Worm (Caenorhabditis elegans) whole organism, L1 larva: ENCODE results near the gene cytb-5.1.

Experiments used
- C04F5.9 ChIP-seq: sonication (generic microtip); optimal IDR thresholded peaks from 2 replicates; lab custom pipeline; 2016; ENCODE audit warnings: missing genetic modification characterization, missing compliant biosample characterization
- C34B4.2 ChIP-seq: sonication (generic microtip); optimal IDR thresholded peaks from 2 replicates; lab custom pipeline; 2017; ENCODE audit warnings: mild to moderate bottlenecking, missing genetic modification characterization, missing compliant biosample characterization
- F16B12.6 ChIP-seq: fragments of 150-350 bp; optimal IDR thresholded peaks from 2 replicates; lab custom pipeline; 2014; ENCODE audit warnings: missing biosample characterization, missing genetic modification characterization
- Y116A8C.19 ChIP-seq: sonication (generic microtip); optimal IDR thresholded peaks from 2 replicates; lab custom pipeline; 2016; ENCODE audit warnings: missing compliant biosample characterization, missing genetic modification characterization, borderline replicate concordance
- aha-1 ChIP-seq: fragments of 150-350 bp; optimal IDR thresholded peaks from 2 replicates; lab custom pipeline; 2014; ENCODE audit warnings: missing biosample characterization, missing genetic modification characterization
- alr-1 ChIP-seq: fragments of 200-800 bp; sonication (Bioruptor generic); optimal IDR thresholded peaks from 2 replicates; lab custom pipeline; 2018; ENCODE audit warnings: borderline replicate concordance, mild to moderate bottlenecking, missing genetic modification characterization, missing compliant biosample characterization
- aly-2 ChIP-seq: fragments of 150-350 bp; optimal IDR thresholded peaks from 2 replicates; lab custom pipeline; 2014; ENCODE audit warnings: missing biosample characterization, missing genetic modification characterization
- blmp-1 ChIP-seq: fragments of 150-350 bp; optimal IDR thresholded peaks from 2 replicates; lab custom pipeline; 2014; ENCODE audit warnings: missing biosample characterization, missing genetic modification characterization
- ceh-8 ChIP-seq: fragments of 200-800 bp; sonication (Bioruptor generic); optimal IDR thresholded peaks from 2 replicates; lab custom pipeline; 2018; ENCODE audit warnings: mild to moderate bottlenecking, missing genetic modification characterization, moderate library complexity, missing compliant biosample characterization
- ceh-82 ChIP-seq, 3 experiments: fragments of 150-350 bp in 1 of 3; sonication (generic microtip) in 2 of 3; optimal IDR thresholded peaks; 2 replicates each; lab custom pipeline; 2014 to 2017; ENCODE audit warnings: missing biosample characterization in 3 of 3, missing genetic modification characterization in 3 of 3
- ceh-88 ChIP-seq: fragments of 200-800 bp; sonication (Bioruptor generic); IDR thresholded peaks from 2 replicates; pipeline ENCODE4 v1.3.6; 2022; ENCODE audit warnings: missing genetic modification characterization, missing compliant biosample characterization
- ceh-90 ChIP-seq: sonication (generic microtip); optimal IDR thresholded peaks from 2 replicates; lab custom pipeline; 2016; ENCODE audit warnings: missing genetic modification characterization, missing compliant biosample characterization
- dpl-1 ChIP-seq, 3 experiments: fragments of 150-350 bp in 2 of 3; sonication (generic microtip) in 1 of 3; optimal IDR thresholded peaks; 2 replicates each; lab custom pipeline; 2014 to 2017; ENCODE audit warnings: missing biosample characterization in 3 of 3, missing genetic modification characterization in 3 of 3, missing genetic modification reagents in 3 of 3
- egl-13 ChIP-seq: sonication (generic microtip); optimal IDR thresholded peaks from 2 replicates; lab custom pipeline; 2016; ENCODE audit warnings: missing genotype, missing genetic modification reagents, missing genetic modification characterization, missing compliant biosample characterization
- egl-27 ChIP-seq, 2 experiments: fragments of 150-350 bp in 1 of 2; sonication (generic microtip); optimal IDR thresholded peaks; 3 replicates each; lab custom pipeline; 2017 to 2018; ENCODE audit warnings: missing biosample characterization in 2 of 2, missing genetic modification characterization in 2 of 2, missing genetic modification reagents in 2 of 2
- elt-2 ChIP-seq: sonication (generic microtip); optimal IDR thresholded peaks from 2 replicates; lab custom pipeline; 2016; ENCODE audit warnings: missing genetic modification characterization, mild to moderate bottlenecking, inconsistent platforms, missing compliant biosample characterization, missing genetic modification reagents
- elt-3 ChIP-seq, 6 experiments: fragments of 150-350 bp in 1 of 6; sonication (generic microtip); optimal IDR thresholded peaks; 2 replicates each; lab custom pipeline; 2017 to 2018; ENCODE audit warnings: missing biosample characterization in 6 of 6, missing genetic modification characterization in 6 of 6, inconsistent platforms in 1 of 6
- ets-5 ChIP-seq: fragments of 200-800 bp; sonication (Bioruptor generic); IDR thresholded peaks from 2 replicates; pipeline ENCODE4 v1.3.6; 2022; ENCODE audit warnings: missing genetic modification characterization, missing compliant biosample characterization
- grh-1 ChIP-seq: fragments of 200-800 bp; sonication (Bioruptor generic); IDR thresholded peaks from 2 replicates; pipeline ENCODE4 v1.3.6; 2022; ENCODE audit warnings: missing genetic modification reagents, missing genetic modification characterization, missing compliant biosample characterization
- hlh-17 ChIP-seq: fragments of 200-800 bp; sonication (Bioruptor generic); optimal IDR thresholded peaks from 2 replicates; lab custom pipeline; 2018; ENCODE audit warnings: missing genetic modification characterization, mild to moderate bottlenecking, missing compliant biosample characterization, moderate library complexity, borderline replicate concordance
- hlh-4 ChIP-seq: sonication (generic microtip); optimal IDR thresholded peaks from 2 replicates; lab custom pipeline; 2016; ENCODE audit warnings: mild to moderate bottlenecking, missing genetic modification characterization, missing compliant biosample characterization
- irx-1 ChIP-seq: sonication (generic microtip); optimal IDR thresholded peaks from 2 replicates; lab custom pipeline; 2016; ENCODE audit warnings: missing genetic modification characterization, missing compliant biosample characterization
- lin-14 ChIP-seq: fragments of 200-800 bp; sonication (Bioruptor generic); optimal IDR thresholded peaks from 2 replicates; lab custom pipeline; 2018; ENCODE audit warnings: mild to moderate bottlenecking, missing genetic modification characterization, moderate library complexity, missing compliant biosample characterization
- lin-15B ChIP-seq: fragments of 150-350 bp; sonication (generic microtip); optimal IDR thresholded peaks from 3 replicates; lab custom pipeline; 2014; ENCODE audit warnings: missing biosample characterization, missing genetic modification characterization
- lin-35 ChIP-seq, 2 experiments: fragments of 150-350 bp; optimal IDR thresholded peaks; 2 replicates each; lab custom pipeline; 2014; ENCODE audit warnings: missing biosample characterization in 2 of 2, missing genetic modification characterization in 2 of 2, missing genetic modification reagents in 2 of 2
- lir-3 ChIP-seq: sonication (generic microtip); optimal IDR thresholded peaks from 2 replicates; lab custom pipeline; 2016; ENCODE audit warnings: mild to moderate bottlenecking, missing genetic modification characterization, moderate library complexity, missing compliant biosample characterization; ENCODE audit not compliant: poor library complexity
- lsy-2 ChIP-seq, 2 experiments: fragments of 150-350 bp; optimal IDR thresholded peaks; 2 replicates each; lab custom pipeline; 2014; ENCODE audit warnings: missing biosample characterization in 2 of 2, missing genetic modification characterization in 2 of 2
- mdl-1 ChIP-seq, 2 experiments: fragments of 150-350 bp; optimal IDR thresholded peaks; 2 replicates each; lab custom pipeline; 2014 to 2017; ENCODE audit warnings: missing biosample characterization in 2 of 2, missing genetic modification characterization in 2 of 2, inconsistent platforms in 1 of 2
- nhr-12 ChIP-seq: sonication (generic microtip); optimal IDR thresholded peaks from 2 replicates; lab custom pipeline; 2017; ENCODE audit warnings: missing biosample characterization, missing genetic modification characterization
- nhr-19 ChIP-seq: fragments of 200-800 bp; sonication (Bioruptor generic); conservative IDR thresholded peaks from 2 replicates; pipeline ENCODE4 v1.3.6; 2022; ENCODE audit warnings: missing genetic modification characterization, missing compliant biosample characterization
- nhr-20 ChIP-seq: sonication (generic microtip); optimal IDR thresholded peaks from 2 replicates; lab custom pipeline; 2016; ENCODE audit warnings: mild to moderate bottlenecking, missing genetic modification characterization, missing compliant biosample characterization
- nhr-28 ChIP-seq: fragments of 150-350 bp; optimal IDR thresholded peaks from 2 replicates; lab custom pipeline; 2014; ENCODE audit warnings: missing biosample characterization, missing genetic modification characterization
- nhr-71 ChIP-seq: sonication (generic microtip); optimal IDR thresholded peaks from 2 replicates; lab custom pipeline; 2016; ENCODE audit warnings: mild to moderate bottlenecking, missing genetic modification characterization, moderate library complexity, missing compliant biosample characterization
- pqm-1 ChIP-seq: sonication (generic microtip); optimal IDR thresholded peaks from 3 replicates; lab custom pipeline; 2017; ENCODE audit warnings: missing biosample characterization, missing genetic modification characterization
- sox-4 ChIP-seq: sonication (generic microtip); optimal IDR thresholded peaks from 2 replicates; lab custom pipeline; 2016; ENCODE audit warnings: missing genetic modification characterization, missing compliant biosample characterization
- sptf-1 ChIP-seq: fragments of 150-350 bp; optimal IDR thresholded peaks from 2 replicates; lab custom pipeline; 2014; ENCODE audit warnings: missing biosample characterization, missing genetic modification characterization
- unc-98 ChIP-seq: fragments of 200-800 bp; sonication (Bioruptor generic); IDR thresholded peaks from 2 replicates; pipeline ENCODE4 v1.3.6; 2022; ENCODE audit warnings: missing genetic modification characterization, missing compliant biosample characterization
- vab-15 ChIP-seq: sonication (generic microtip); optimal IDR thresholded peaks from 2 replicates; lab custom pipeline; 2017; ENCODE audit warnings: missing genotype, mild to moderate bottlenecking, missing genetic modification characterization, missing compliant biosample characterization
- ztf-4 ChIP-seq: fragments of 150-350 bp; optimal IDR thresholded peaks from 2 replicates; lab custom pipeline; 2014; ENCODE audit warnings: missing biosample characterization, missing genetic modification characterization

Gene cytb-5.1

ce11 chrX:14029392-14029791 lies 27.7 kb downstream of the cytb-5.1 start:
- TF ChIP-seq Y116A8C.19 (tag; lab: Kevin White, UChicago): no peak
- no peak for TF ChIP-seq irx-1
- TF ChIP-seq pqm-1 (tag; lab: Kevin White, UChicago): no peak
- TF ChIP-seq unc-98 (GFP tag; lab: Robert Waterston, UW): no peak
- TF ChIP-seq nhr-20: no peak

ce11 chrX:14029872-14030271 lies 28.1 kb downstream of the cytb-5.1 start:
- TF ChIP-seq ceh-90: no peak
- no peak for TF ChIP-seq ets-5 (GFP tag; lab: Robert Waterston, UW)
- no peak for TF ChIP-seq sox-4 (tag; lab: Kevin White, UChicago)
- TF ChIP-seq dpl-1 (GFP tag; optimal IDR thresholded peaks at IDR 0.05; lab: Kevin White, UChicago): no peak
- TF ChIP-seq unc-98 (GFP tag; lab: Robert Waterston, UW): no peak

- TF ChIP-seq hlh-4 (tag; lab: Kevin White, UChicago) (no peak), nhr-19 (GFP tag; lab: Robert Waterston, UW) (0 out of 2 replicates have a peak, but pooled peaks have one; percentile 18), lin-35 (GFP tag; optimal IDR thresholded peaks at IDR 0.05; lab: Kevin White, UChicago) (peak in 1 of 2 experiments; percentile 14), egl-27 (tag; optimal IDR thresholded peaks at IDR 0.05; lab: Kevin White, UChicago) (no peak)
Measured at ce11 chrX:14030524-14030923, 28.8 kb downstream of the cytb-5.1 start.

- TF ChIP-seq lsy-2 (tag; optimal IDR thresholded peaks at IDR 0.05; lab: Kevin White, UChicago) (no peak), ceh-88 (no peak), ztf-4 (no peak), C04F5.9 (tag; lab: Kevin White, UChicago) (no peak), alr-1 (no peak), aly-2 (tag; lab: Kevin White, UChicago) (no peak), aha-1 (tag; lab: Kevin White, UChicago) (no peak), nhr-12 (no peak), blmp-1 (tag; lab: Kevin White, UChicago) (no peak), Y116A8C.19 (tag; lab: Kevin White, UChicago) (no peak), lin-15B (no peak), nhr-19 (GFP tag; lab: Robert Waterston, UW) (no peak), grh-1 (GFP tag; lab: Robert Waterston, UW) (no peak)
Measured at ce11 chrX:14033494-14033893, 31.8 kb downstream of the cytb-5.1 start, which contains the start of gene arrd-25. Gene arrd-25 (plus strand): TSS chrX:14033794.

- TF ChIP-seq vab-15 (tag; lab: Kevin White, UChicago) (no peak), elt-2 (tag; lab: Kevin White, UChicago) (no peak), egl-13 (tag; lab: Kevin White, UChicago) (no peak)
Measured at ce11 chrX:14039293-14039692, 37.6 kb downstream of the cytb-5.1 start.

ce11 chrX:14044362-14044761 lies 42.6 kb downstream of the cytb-5.1 start:
- TF ChIP-seq lir-3 (no peak), ceh-8 (GFP tag; lab: Kevin White, UChicago) (peak; percentile 61), lin-35 (GFP tag; optimal IDR thresholded peaks at IDR 0.05; lab: Kevin White, UChicago) (no peak), lin-14 (GFP tag; lab: Kevin White, UChicago) (peak; percentile 75), ceh-90 (no peak), elt-3 (tag; optimal IDR thresholded peaks at IDR 0.05; lab: Kevin White, UChicago) (no peak), sptf-1 (no peak), ceh-82 (tag; optimal IDR thresholded peaks at IDR 0.05; lab: Kevin White, UChicago) (no peak), nhr-71 (tag; lab: Kevin White, UChicago) (peak; percentile 25), nhr-28 (tag; lab: Kevin White, UChicago) (no peak), mdl-1 (tag; optimal IDR thresholded peaks at IDR 0.05; lab: Kevin White, UChicago) (no peak), F16B12.6 (no peak), hlh-17 (GFP tag; lab: Kevin White, UChicago) (no peak), hlh-4 (tag; lab: Kevin White, UChicago) (no peak), C34B4.2 (tag; lab: Kevin White, UChicago) (no peak), nhr-20 (no peak)
- TF ChIP-seq, all 84 proteins: peak for 3
